Worm (Caenorhabditis elegans): ENCODE data around the gene gst-40.

- no peak for TF ChIP-seq pha-4 (tag; optimal IDR thresholded peaks at IDR 0.05)
- TF ChIP-seq akir-1 (GFP tag; optimal IDR thresholded peaks at IDR 0.05) = no peak
- TF ChIP-seq ets-4 (GFP tag; optimal IDR thresholded peaks at IDR 0.05) = no peak
- TF ChIP-seq cebp-2 (GFP tag; IDR thresholded peaks at IDR 0.05) = no peak
- no peak for TF ChIP-seq F52B5.7 (tag; optimal IDR thresholded peaks at IDR 0.05)
- no peak for TF ChIP-seq lin-40 (tag; optimal IDR thresholded peaks at IDR 0.05)
- TF ChIP-seq let-607 (tag; optimal IDR thresholded peaks at IDR 0.05) = no peak
- TF ChIP-seq F23B12.7 (tag; optimal IDR thresholded peaks at IDR 0.05; ENCODE audit: insufficient read depth) = no peak
- no peak for TF ChIP-seq madf-6 (GFP tag; IDR thresholded peaks at IDR 0.05)
- TF ChIP-seq nfya-1 (tag; optimal IDR thresholded peaks at IDR 0.05; ENCODE audit: borderline replicate concordance, insufficient read depth) = no peak
- no peak for TF ChIP-seq K12H6.12 (tag; optimal IDR thresholded peaks at IDR 0.05)
- no peak for TF ChIP-seq nhr-90 (tag; optimal IDR thresholded peaks at IDR 0.05)
- TF ChIP-seq zfh-2 (GFP tag; conservative IDR thresholded peaks at IDR 0.05) = no peak
- TF ChIP-seq snpc-1.3 (tag; optimal IDR thresholded peaks at IDR 0.05; ENCODE audit: insufficient read depth) = no peak
These were observed 18.2 kb downstream of the gst-40 start, which contains the start of gene ugt-52 for ce11 chrIV:778484-778883.
